Worm (Caenorhabditis elegans): ENCODE data around the gene Y54G2A.52.

Y54G2A.52 gene

DNA sequence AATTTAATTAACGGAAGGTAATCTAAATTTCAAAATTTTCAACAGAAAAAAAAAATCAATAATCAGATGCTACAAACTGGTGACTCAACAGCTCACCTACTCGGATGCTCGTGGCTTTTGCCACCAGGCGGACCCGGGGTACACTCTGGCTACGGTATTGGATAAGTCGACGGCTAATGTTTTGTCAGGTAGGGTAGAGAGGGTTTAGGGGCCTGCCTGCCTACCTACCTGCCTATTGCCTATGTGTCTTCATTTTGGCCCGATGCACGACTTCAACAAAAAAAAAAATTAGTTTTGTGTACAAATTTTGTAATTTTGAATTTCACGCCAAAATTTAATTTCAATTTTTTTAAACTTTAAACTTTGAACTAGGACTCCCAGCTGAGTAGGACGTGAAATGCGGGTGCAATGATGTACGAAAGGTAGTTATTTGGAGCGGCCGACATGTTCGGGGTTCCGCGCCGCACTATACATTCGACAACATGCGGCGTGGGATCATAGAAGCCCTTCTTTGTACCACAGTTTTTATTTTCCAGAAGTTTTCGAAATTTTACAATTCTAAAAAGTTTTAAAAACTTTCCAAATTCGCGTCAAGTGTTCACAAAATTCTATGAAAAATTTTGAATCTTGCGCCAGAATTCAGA, 27.1 kb upstream of the Y54G2A.52 start:
- TF ChIP-seq ceh-83 (GFP tag; optimal IDR thresholded peaks at IDR 0.05) (peak; percentile 3), mep-1 (tag; optimal IDR thresholded peaks at IDR 0.05) (no peak)

DNA sequence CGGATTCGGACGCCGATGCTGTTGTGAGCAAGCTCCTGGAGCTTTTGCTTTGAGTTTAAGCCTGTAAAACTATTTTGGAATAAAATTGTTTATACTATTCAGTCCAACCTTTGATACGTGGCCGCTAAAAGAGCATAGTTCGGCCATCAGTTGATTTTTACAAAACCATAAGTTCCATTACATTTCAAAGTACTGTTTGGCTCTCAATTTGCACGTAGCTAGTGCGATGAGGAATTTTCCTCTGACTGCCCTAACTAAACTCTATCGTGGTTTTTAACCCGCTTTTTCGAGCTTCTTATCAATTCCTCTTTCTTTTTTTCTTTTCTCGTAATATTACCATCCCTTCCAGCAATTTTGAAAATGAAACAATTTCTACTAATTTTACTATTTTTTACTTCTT, 25.0 kb upstream of the Y54G2A.52 start, which contains the start of gene clec-80:
clec-80 (plus strand) TSS at position 301 of the 400 bp plus-strand sequence.
- no peak for TF ChIP-seq mab-5 (tag; optimal IDR thresholded peaks at IDR 0.05)
- no peak for TF ChIP-seq ceh-43 (GFP tag; optimal IDR thresholded peaks at IDR 0.05)
- TF ChIP-seq unc-39 (tag; optimal IDR thresholded peaks at IDR 0.05), result no peak
- no peak for TF ChIP-seq hlh-1 (tag; optimal IDR thresholded peaks at IDR 0.05)
- TF ChIP-seq nhr-12 (tag; optimal IDR thresholded peaks at IDR 0.05), result no peak
- TF ChIP-seq ces-1 (GFP tag; optimal IDR thresholded peaks at IDR 0.05), result no peak
- TF ChIP-seq tbx-8 (GFP tag; optimal IDR thresholded peaks at IDR 0.05), result no peak

DNA sequence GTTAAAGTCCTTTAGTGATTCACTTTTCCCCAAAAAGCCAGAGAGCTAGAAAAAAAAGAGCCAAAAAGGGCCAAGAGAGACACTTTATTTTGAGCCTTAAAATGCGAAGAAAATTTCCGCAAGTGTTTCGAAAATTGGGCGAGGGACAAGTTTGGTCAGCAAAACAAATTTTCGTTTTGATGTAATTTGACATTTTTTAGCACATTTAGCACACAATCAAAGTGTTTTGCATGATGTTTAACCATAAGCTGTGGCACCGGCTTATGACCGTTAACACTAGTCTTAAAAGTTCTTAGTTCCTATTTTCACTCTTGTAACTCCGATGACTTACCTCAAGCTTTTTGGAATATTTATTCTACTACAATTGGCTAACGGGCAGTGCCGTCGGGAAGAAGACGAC, 21.9 kb upstream of the Y54G2A.52 start, which contains the start of gene Y54G2A.37:
Y54G2A.37 (plus strand) TSS at position 301 of the 400 bp plus-strand sequence.
- no peak for TF ChIP-seq mls-2 (tag; optimal IDR thresholded peaks at IDR 0.05)
- no peak for TF ChIP-seq mab-5 (tag; optimal IDR thresholded peaks at IDR 0.05)
- TF ChIP-seq bed-3 (GFP tag; optimal IDR thresholded peaks at IDR 0.05), result no peak
- no peak for TF ChIP-seq flh-1 (GFP tag; optimal IDR thresholded peaks at IDR 0.05)
- no peak for TF ChIP-seq elt-3 (tag; optimal IDR thresholded peaks at IDR 0.05)
- TF ChIP-seq unc-120 (tag; optimal IDR thresholded peaks at IDR 0.05; ENCODE audit: poor library complexity, severe bottlenecking), result no peak
- TF ChIP-seq ceh-83 (GFP tag; optimal IDR thresholded peaks at IDR 0.05), result no peak
- no peak for TF ChIP-seq ces-1 (GFP tag; optimal IDR thresholded peaks at IDR 0.05)
- TF ChIP-seq sptf-1 (tag; optimal IDR thresholded peaks at IDR 0.05), result no peak
- TF ChIP-seq ceh-43 (GFP tag; optimal IDR thresholded peaks at IDR 0.05), result no peak
- TF ChIP-seq nhr-2 (tag; optimal IDR thresholded peaks at IDR 0.05), result no peak
- no peak for TF ChIP-seq cnd-1 (tag; optimal IDR thresholded peaks at IDR 0.05)
- TF ChIP-seq zip-8 (tag; optimal IDR thresholded peaks at IDR 0.05), result no peak
- TF ChIP-seq sem-2 (GFP tag; optimal IDR thresholded peaks at IDR 0.05), result no peak
- no peak for TF ChIP-seq nhr-237 (tag; optimal IDR thresholded peaks at IDR 0.05)
- no peak for TF ChIP-seq mep-1 (tag; optimal IDR thresholded peaks at IDR 0.05)

DNA sequence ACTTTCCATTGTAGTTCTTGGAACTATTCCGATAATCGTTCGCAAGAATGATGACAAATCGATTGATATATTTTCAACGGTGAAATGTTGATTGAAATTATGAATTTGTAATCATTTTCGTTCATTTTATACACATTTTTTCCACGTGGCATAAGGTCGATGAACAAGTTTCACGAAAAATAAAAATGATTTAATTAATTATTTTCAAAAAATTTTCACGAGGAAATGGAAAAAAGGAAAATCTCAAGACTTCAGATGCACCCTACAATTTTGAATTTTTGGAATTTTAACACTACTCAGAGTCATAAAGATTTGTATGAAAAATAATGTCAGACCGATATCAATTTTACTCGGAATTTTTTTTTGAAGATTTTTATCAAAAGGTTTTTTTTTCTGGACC, 21.1 kb upstream of the Y54G2A.52 start, which contains the start of gene Y54G2A.13:
Y54G2A.13 (minus strand) TSS at position 101 of the 400 bp plus-strand sequence.
- TF ChIP-seq tbx-8 (GFP tag; optimal IDR thresholded peaks at IDR 0.05), result no peak
- no peak for TF ChIP-seq M03D4.4 (tag; optimal IDR thresholded peaks at IDR 0.05)
- no peak for TF ChIP-seq ham-2 (GFP tag; optimal IDR thresholded peaks at IDR 0.05)
- TF ChIP-seq blmp-1 (tag; optimal IDR thresholded peaks at IDR 0.05), result no peak
- no peak for TF ChIP-seq elt-3 (tag; optimal IDR thresholded peaks at IDR 0.05)
- no peak for TF ChIP-seq unc-120 (tag; optimal IDR thresholded peaks at IDR 0.05; ENCODE audit: poor library complexity, severe bottlenecking)
- no peak for TF ChIP-seq ceh-43 (GFP tag; optimal IDR thresholded peaks at IDR 0.05)
- no peak for TF ChIP-seq mab-5 (tag; optimal IDR thresholded peaks at IDR 0.05)
- no peak for TF ChIP-seq drap-1 (GFP tag; optimal IDR thresholded peaks at IDR 0.05)
- no peak for TF ChIP-seq snpc-4 (tag; optimal IDR thresholded peaks at IDR 0.05)
- TF ChIP-seq nhr-237 (tag; optimal IDR thresholded peaks at IDR 0.05), result no peak
- TF ChIP-seq nhr-12 (tag; optimal IDR thresholded peaks at IDR 0.05), result no peak

DNA sequence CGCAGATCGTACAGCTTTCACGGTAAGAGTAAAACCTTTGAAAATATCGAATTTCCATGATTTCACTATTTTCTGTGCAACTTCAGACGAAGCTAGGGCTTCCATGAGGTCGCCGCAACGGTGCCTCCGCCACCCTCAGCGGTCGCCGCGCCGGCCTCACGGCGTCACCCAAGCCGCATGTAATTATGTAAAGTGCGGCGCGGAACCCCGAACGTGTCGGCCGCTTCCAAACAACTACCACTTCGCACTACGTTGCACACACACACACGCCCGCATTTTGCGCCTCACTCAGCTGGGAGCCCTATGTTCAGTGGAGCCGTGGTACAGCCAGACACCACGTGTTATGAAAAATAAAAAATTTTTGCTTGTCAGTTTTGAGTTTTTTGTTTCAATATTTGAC, 18.6 kb upstream of the Y54G2A.52 start:
- TF ChIP-seq sptf-1 (tag; optimal IDR thresholded peaks at IDR 0.05) (no peak), ham-2 (GFP tag; optimal IDR thresholded peaks at IDR 0.05) (no peak), nhr-76 (tag; optimal IDR thresholded peaks at IDR 0.05) (no peak), nhr-2 (tag; optimal IDR thresholded peaks at IDR 0.05) (no peak), ceh-83 (GFP tag; optimal IDR thresholded peaks at IDR 0.05) (no peak), unc-62 (GFP tag; optimal IDR thresholded peaks at IDR 0.05) (no peak), unc-39 (tag; optimal IDR thresholded peaks at IDR 0.05) (no peak), hlh-1 (tag; optimal IDR thresholded peaks at IDR 0.05) (no peak), elt-1 (tag; optimal IDR thresholded peaks at IDR 0.05; ENCODE audit: borderline replicate concordance, insufficient read depth) (no peak)

DNA sequence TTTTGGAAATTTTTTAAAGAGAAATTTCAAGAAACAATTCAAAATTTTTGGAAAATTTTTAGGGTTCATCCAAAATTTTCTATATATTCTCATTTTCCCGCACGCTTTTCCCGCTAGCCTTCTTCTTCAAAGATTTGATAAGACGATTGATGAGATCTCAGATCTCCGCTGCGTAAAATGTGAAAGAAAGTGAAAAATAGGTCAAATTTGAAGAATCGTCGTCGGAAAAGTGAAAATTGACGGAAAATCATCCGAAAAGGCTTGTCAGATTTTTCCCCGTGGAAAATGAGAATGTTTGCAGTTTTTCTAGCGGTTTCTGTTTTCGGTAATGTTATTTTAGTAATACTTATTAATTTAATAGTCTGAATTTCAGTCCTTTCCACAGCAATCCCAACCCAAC, 10.7 kb upstream of the Y54G2A.52 start, which contains the start of gene Y54G2A.76:
Y54G2A.76 (plus strand) TSS at position 203 of the 400 bp plus-strand sequence.
- TF ChIP-seq elt-1 (tag; optimal IDR thresholded peaks at IDR 0.05; ENCODE audit: borderline replicate concordance, insufficient read depth), result peak; percentile 13
- peak; percentile 27 for TF ChIP-seq ham-2 (GFP tag; optimal IDR thresholded peaks at IDR 0.05)
- TF ChIP-seq elt-3 (tag; optimal IDR thresholded peaks at IDR 0.05), result no peak
- TF ChIP-seq blmp-1 (tag; optimal IDR thresholded peaks at IDR 0.05), result peak; percentile 88

All from whole organism, mixed stage, embryonic.